Fruit fly (Drosophila melanogaster) whole organism, embryonic: ENCODE results near the gene CG5139.

Experiments used
- Bdp1 ChIP-seq: fragments of 200-800 bp; sonication (Bioruptor generic); optimal IDR thresholded peaks from 3 replicates; lab custom pipeline; 2016; ENCODE audit warnings: missing biosample characterization, missing genetic modification characterization
- Bgb ChIP-seq: fragments of 200-800 bp; sonication (Bioruptor generic); IDR thresholded peaks from 2 replicates; pipeline ENCODE4 v1.3.6; 2022; ENCODE audit warnings: missing biosample characterization, missing genetic modification characterization; ENCODE audit not compliant: partially characterized antibody
- CG10147 ChIP-seq: fragments of 200-800 bp; sonication (Bioruptor generic); optimal IDR thresholded peaks from 2 replicates; lab custom pipeline; 2019; ENCODE audit warnings: missing biosample characterization, mild to moderate bottlenecking, missing genetic modification characterization, moderate library complexity
- CG10366 ChIP-seq: fragments of 200-800 bp; sonication (Bioruptor generic); IDR thresholded peaks from 2 replicates; pipeline ENCODE4 v1.3.6; 2022; ENCODE audit warnings: missing biosample characterization, missing genetic modification characterization
- CG11085 ChIP-seq: fragments of 200-800 bp; sonication (Bioruptor generic); IDR thresholded peaks from 2 replicates; pipeline ENCODE4 v1.3.6; 2022; ENCODE audit warnings: missing biosample characterization, missing genetic modification characterization
- CG11456 ChIP-seq: fragments of 200-800 bp; sonication (Bioruptor generic); IDR thresholded peaks from 3 replicates; pipeline ENCODE4 v1.3.6; 2022; ENCODE audit warnings: missing biosample characterization, missing genetic modification characterization
- CG12299 ChIP-seq: fragments of 200-800 bp; sonication (Bioruptor generic); optimal IDR thresholded peaks from 2 replicates; lab custom pipeline; 2018; ENCODE audit warnings: missing biosample characterization, mild to moderate bottlenecking, missing genetic modification characterization
- CG12942 ChIP-seq: fragments of 200-800 bp; sonication (Bioruptor generic); optimal IDR thresholded peaks from 3 replicates; lab custom pipeline; 2016; ENCODE audit warnings: missing biosample characterization, missing genetic modification characterization
- CG14860 ChIP-seq: fragments of 200-800 bp; sonication (Bioruptor generic); IDR thresholded peaks from 3 replicates; pipeline ENCODE4 v1.3.6; 2022; ENCODE audit warnings: missing biosample characterization, missing genetic modification characterization; ENCODE audit not compliant: partially characterized antibody
- CG17361 ChIP-seq: fragments of 200-800 bp; sonication (Bioruptor generic); IDR thresholded peaks from 3 replicates; pipeline ENCODE4 v1.3.6; 2022; ENCODE audit warnings: missing biosample characterization, missing genetic modification characterization
- CG17385 ChIP-seq: fragments of 200-800 bp; sonication (Bioruptor generic); optimal IDR thresholded peaks from 3 replicates; lab custom pipeline; 2018; ENCODE audit warnings: missing biosample characterization, mild to moderate bottlenecking, missing genetic modification characterization
- CG17568 ChIP-seq: fragments of 200-800 bp; sonication (Bioruptor generic); optimal IDR thresholded peaks from 2 replicates; lab custom pipeline; 2018; ENCODE audit warnings: missing biosample characterization, mild to moderate bottlenecking, missing genetic modification characterization, moderate library complexity
- CG17612 ChIP-seq: fragments of 200-800 bp; sonication (Bioruptor generic); IDR thresholded peaks from 2 replicates; pipeline ENCODE4 v1.3.6; 2022; ENCODE audit warnings: missing biosample characterization, missing genetic modification characterization
- CG17802 ChIP-seq: fragments of 200-800 bp; sonication (Bioruptor generic); optimal IDR thresholded peaks from 2 replicates; lab custom pipeline; 2018; ENCODE audit warnings: missing biosample characterization, mild to moderate bottlenecking, missing genetic modification characterization, moderate library complexity
- CG2712 ChIP-seq: fragments of 200-800 bp; optimal IDR thresholded peaks from 3 replicates; lab custom pipeline; 2019; ENCODE audit warnings: missing biosample characterization, mild to moderate bottlenecking, missing genetic modification characterization, moderate library complexity
- CG33213 ChIP-seq: fragments of 200-800 bp; sonication (Bioruptor generic); optimal IDR thresholded peaks from 3 replicates; lab custom pipeline; 2016; ENCODE audit warnings: missing biosample characterization, missing genetic modification characterization
- CG34224 ChIP-seq: fragments of 200-800 bp; sonication (Bioruptor generic); IDR thresholded peaks from 3 replicates; pipeline ENCODE4 v1.3.6; 2022; ENCODE audit warnings: missing biosample characterization, missing genetic modification characterization; ENCODE audit not compliant: partially characterized antibody
- CG4854 ChIP-seq: fragments of 200-800 bp; sonication (Bioruptor generic); optimal IDR thresholded peaks from 2 replicates; lab custom pipeline; 2016; ENCODE audit warnings: missing biosample characterization, missing genetic modification characterization, inconsistent platforms
- CG6683 ChIP-seq: fragments of 200-800 bp; sonication (Bioruptor generic); optimal IDR thresholded peaks from 2 replicates; lab custom pipeline; 2017; ENCODE audit warnings: missing biosample characterization, mild to moderate bottlenecking, missing genetic modification characterization, missing genetic modification reagents
- CG6813 ChIP-seq: fragments of 200-800 bp; sonication (Bioruptor generic); optimal IDR thresholded peaks from 2 replicates; lab custom pipeline; 2017; ENCODE audit warnings: missing biosample characterization, missing genetic modification characterization, mild to moderate bottlenecking, moderate library complexity, missing genetic modification reagents
- CG7271 ChIP-seq: fragments of 200-800 bp; sonication (Bioruptor generic); optimal IDR thresholded peaks from 2 replicates; lab custom pipeline; 2018; ENCODE audit warnings: missing biosample characterization, mild to moderate bottlenecking, missing genetic modification characterization, moderate library complexity
- CG9609 ChIP-seq: fragments of 200-800 bp; sonication (Bioruptor generic); optimal IDR thresholded peaks from 3 replicates; lab custom pipeline; 2016; ENCODE audit warnings: missing biosample characterization, missing genetic modification characterization
- D19A ChIP-seq: fragments of 200-800 bp; optimal IDR thresholded peaks from 3 replicates; lab custom pipeline; 2019; ENCODE audit warnings: missing biosample characterization, mild to moderate bottlenecking, missing genetic modification characterization, moderate library complexity
- Hey ChIP-seq: fragments of 200-800 bp; sonication (Bioruptor generic); optimal IDR thresholded peaks from 3 replicates; lab custom pipeline; 2018; ENCODE audit warnings: missing biosample characterization, mild to moderate bottlenecking, missing genetic modification characterization
- HmgD ChIP-seq: fragments of 200-800 bp; sonication (Bioruptor generic); optimal IDR thresholded peaks from 3 replicates; lab custom pipeline; 2016; ENCODE audit warnings: missing biosample characterization, missing genetic modification characterization
- Hmr ChIP-seq: fragments of 200-800 bp; sonication (Bioruptor generic); optimal IDR thresholded peaks from 3 replicates; lab custom pipeline; 2017; ENCODE audit warnings: mild to moderate bottlenecking, missing biosample characterization, missing genetic modification reagents, missing genetic modification characterization
- Med ChIP-seq: fragments of 200-800 bp; sonication (Bioruptor generic); peaks from one replicate; lab custom pipeline; 2016; ENCODE audit warnings: missing biosample characterization, missing genetic modification characterization, mild to moderate bottlenecking, inconsistent platforms, moderate library complexity
- Meics ChIP-seq: fragments of 200-800 bp; sonication (Bioruptor generic); optimal IDR thresholded peaks from 2 replicates; lab custom pipeline; 2017; ENCODE audit warnings: missing biosample characterization, mild to moderate bottlenecking, missing genetic modification characterization
- Mes4 ChIP-seq: fragments of 200-800 bp; sonication (Bioruptor generic); optimal IDR thresholded peaks from 2 replicates; lab custom pipeline; 2016; ENCODE audit warnings: missing biosample characterization, missing genetic modification characterization
- NK7.1 ChIP-seq: fragments of 200-800 bp; sonication (Bioruptor generic); optimal IDR thresholded peaks from 3 replicates; lab custom pipeline; 2016; ENCODE audit warnings: missing biosample characterization, missing genetic modification characterization
- Oli ChIP-seq: fragments of 200-800 bp; sonication (Bioruptor generic); optimal IDR thresholded peaks from 2 replicates; lab custom pipeline; 2018; ENCODE audit warnings: missing biosample characterization, mild to moderate bottlenecking, missing genetic modification characterization, moderate library complexity
- PHDP ChIP-seq: fragments of 200-800 bp; sonication (Bioruptor generic); optimal IDR thresholded peaks from 3 replicates; lab custom pipeline; 2018; ENCODE audit warnings: missing biosample characterization, mild to moderate bottlenecking, missing genetic modification characterization, moderate library complexity
- Sox102F ChIP-seq: fragments of 200-800 bp; sonication (Bioruptor generic); optimal IDR thresholded peaks from 2 replicates; lab custom pipeline; 2018; ENCODE audit warnings: missing biosample characterization, mild to moderate bottlenecking, missing genetic modification characterization, moderate library complexity
- ab ChIP-seq: fragments of 200-800 bp; sonication (Bioruptor generic); optimal IDR thresholded peaks from 2 replicates; lab custom pipeline; 2016; ENCODE audit warnings: missing biosample characterization, missing genetic modification characterization
- ac ChIP-seq: fragments of 200-800 bp; sonication (Bioruptor generic); optimal IDR thresholded peaks from 3 replicates; lab custom pipeline; 2017; ENCODE audit warnings: missing biosample characterization, mild to moderate bottlenecking, missing genetic modification characterization
- al ChIP-seq: fragments of 200-800 bp; sonication (Bioruptor generic); IDR thresholded peaks from 2 replicates; pipeline ENCODE4 v1.3.6; 2022; ENCODE audit warnings: missing biosample characterization, missing genetic modification characterization
- btn ChIP-seq: fragments of 200-800 bp; sonication (Bioruptor generic); optimal IDR thresholded peaks from 2 replicates; lab custom pipeline; 2016; ENCODE audit warnings: missing biosample characterization, missing genetic modification characterization
- cas ChIP-seq: fragments of 200-800 bp; sonication (Bioruptor generic); IDR thresholded peaks from 2 replicates; pipeline ENCODE4 v1.3.6; 2022; ENCODE audit warnings: missing biosample characterization, missing genetic modification characterization
- ems ChIP-seq: fragments of 200-800 bp; sonication (Bioruptor generic); optimal IDR thresholded peaks from 3 replicates; lab custom pipeline; 2016; ENCODE audit warnings: missing biosample characterization, missing genetic modification characterization
- gcm ChIP-seq: fragments of 200-800 bp; sonication (Bioruptor generic); optimal IDR thresholded peaks from 2 replicates; lab custom pipeline; 2019; ENCODE audit warnings: missing biosample characterization, mild to moderate bottlenecking, missing genetic modification characterization, moderate library complexity
- ham ChIP-seq: fragments of 200-800 bp; sonication (Bioruptor generic); IDR thresholded peaks from 2 replicates; pipeline ENCODE4 v1.3.6; 2022; ENCODE audit warnings: missing biosample characterization, missing genetic modification characterization
- insv ChIP-seq, 2 experiments: fragments of 200-800 bp; sonication (Bioruptor generic); optimal IDR thresholded peaks; 3 replicates each; lab custom pipeline; 2016 to 2018; ENCODE audit warnings: missing biosample characterization in 2 of 2, missing genetic modification characterization in 2 of 2
- inv ChIP-seq: fragments of 200-800 bp; sonication (Bioruptor generic); IDR thresholded peaks from 2 replicates; pipeline ENCODE4 v1.3.6; 2022; ENCODE audit warnings: missing biosample characterization, missing genetic modification characterization; ENCODE audit not compliant: partially characterized antibody
- nmo ChIP-seq: fragments of 200-800 bp; sonication (Bioruptor generic); optimal IDR thresholded peaks from 2 replicates; lab custom pipeline; 2018; ENCODE audit warnings: missing biosample characterization, mild to moderate bottlenecking, missing genetic modification characterization, moderate library complexity
- pros ChIP-seq: fragments of 200-800 bp; sonication (Bioruptor generic); optimal IDR thresholded peaks from 3 replicates; lab custom pipeline; 2019; ENCODE audit warnings: missing biosample characterization, mild to moderate bottlenecking, missing genetic modification characterization, moderate library complexity
- salm ChIP-seq: fragments of 200-800 bp; sonication (Bioruptor generic); optimal IDR thresholded peaks from 2 replicates; lab custom pipeline; 2018; ENCODE audit warnings: missing biosample characterization, mild to moderate bottlenecking, missing genetic modification characterization
- slbo ChIP-seq: fragments of 200-800 bp; sonication (Bioruptor generic); IDR thresholded peaks from 2 replicates; pipeline ENCODE4 v1.3.6; 2022; ENCODE audit warnings: missing biosample characterization, missing genetic modification characterization
- slp2 ChIP-seq: fragments of 200-800 bp; sonication (Bioruptor generic); optimal IDR thresholded peaks from 2 replicates; lab custom pipeline; 2016; ENCODE audit warnings: missing biosample characterization, missing genetic modification characterization
- stwl ChIP-seq: fragments of 200-800 bp; sonication (Bioruptor generic); optimal IDR thresholded peaks from 3 replicates; lab custom pipeline; 2018; ENCODE audit warnings: missing biosample characterization, mild to moderate bottlenecking, missing genetic modification characterization, moderate library complexity
- zen2 ChIP-seq: fragments of 200-800 bp; sonication (Bioruptor generic); IDR thresholded peaks from 3 replicates; pipeline ENCODE4 v1.3.6; 2022; ENCODE audit warnings: missing biosample characterization, missing genetic modification characterization; ENCODE audit not compliant: partially characterized antibody
- zfh1 ChIP-seq: fragments of 200-800 bp; sonication (Bioruptor generic); IDR thresholded peaks from 3 replicates; pipeline ENCODE4 v1.3.6; 2022; ENCODE audit warnings: missing biosample characterization, missing genetic modification characterization

The CG5139 gene

DNA sequence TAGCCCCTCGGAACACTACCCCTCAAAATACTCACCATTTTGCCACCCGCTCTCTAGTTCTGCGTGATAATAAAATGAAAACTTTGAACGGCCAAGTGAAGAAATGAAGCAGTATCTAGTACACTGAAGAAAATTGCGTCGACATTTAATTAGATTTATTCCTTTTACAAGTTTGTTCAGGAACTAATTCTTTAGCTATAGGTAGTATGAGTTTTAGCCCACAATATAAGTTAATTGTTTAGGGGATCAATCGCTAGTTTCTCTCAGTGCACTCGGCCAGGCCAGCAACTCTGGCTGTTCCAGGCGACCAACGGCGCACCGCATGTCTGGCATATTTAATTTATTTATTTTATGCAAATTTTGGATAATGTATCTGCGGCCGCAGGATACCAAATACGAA, 31.6 kb upstream of the CG5139 start (continued):
- TF ChIP-seq CG12942 (GFP tag; lab: Kevin White, UChicago) (no peak), stwl (no peak), CG10366 (peak; percentile 18; the same call in 1 of the 2 replicates), CG4854 (no peak), cas (no peak), Mes4 (GFP tag; lab: Kevin White, UChicago) (no peak), D19A (no peak), PHDP (tag; lab: Kevin White, UChicago) (peak; percentile 44), ems (GFP tag; lab: Kevin White, UChicago) (no peak), nmo (GFP tag; lab: Kevin White, UChicago) (peak; percentile 18), CG6683 (GFP tag; lab: Kevin White, UChicago) (no peak), al (GFP tag; lab: Robert Waterston, UW) (no peak), slbo (GFP tag; lab: Robert Waterston, UW) (no peak; the same call in 1 of the 2 replicates), CG12299 (tag; lab: Kevin White, UChicago) (no peak), HmgD (GFP tag; lab: Kevin White, UChicago) (no peak), CG7271 (tag; lab: Kevin White, UChicago) (no peak), btn (no peak), ac (no peak), CG9609 (GFP tag; lab: Kevin White, UChicago) (no peak), zen2 (GFP tag; lab: Robert Waterston, UW) (no peak), CG2712 (tag; lab: Kevin White, UChicago) (peak; percentile 18), pros (GFP tag; lab: Kevin White, UChicago) (no peak), insv (GFP tag; optimal IDR thresholded peaks at IDR 0.05; lab: Kevin White, UChicago) (no peak), CG14860 (GFP tag; lab: Robert Waterston, UW) (no peak), zfh1 (GFP tag; lab: Robert Waterston, UW) (peak; percentile 61; the same call in 1 of the 3 replicates), CG11085 (GFP tag; lab: Robert Waterston, UW) (no peak), CG34224 (GFP tag; lab: Robert Waterston, UW) (no peak), Oli (tag; lab: Kevin White, UChicago) (peak; percentile 24), Hey (no peak), CG17568 (GFP tag; lab: Kevin White, UChicago) (no peak), CG17361 (GFP tag; lab: Robert Waterston, UW) (no peak), CG17802 (tag; lab: Kevin White, UChicago) (no peak), Meics (GFP tag; lab: Kevin White, UChicago) (peak; percentile 53), CG11456 (no peak), CG6813 (GFP tag; lab: Kevin White, UChicago) (peak; percentile 13), CG10147 (GFP tag; lab: Kevin White, UChicago) (peak; percentile 28), Hmr (GFP tag; lab: Kevin White, UChicago) (peak; percentile 57), ham (GFP tag; lab: Robert Waterston, UW) (no peak), CG33213 (GFP tag; lab: Kevin White, UChicago) (no peak), ab (no peak), inv (no peak), CG17612 (no peak), gcm (GFP tag; lab: Kevin White, UChicago) (no peak), Bgb (no peak), salm (no peak), Bdp1 (GFP tag; lab: Kevin White, UChicago) (no peak), Sox102F (GFP tag; lab: Kevin White, UChicago) (peak; percentile 46), NK7.1 (GFP tag; lab: Kevin White, UChicago) (no peak), Med (GFP tag; lab: Kevin White, UChicago) (peak; percentile 90), slp2 (GFP tag; lab: Kevin White, UChicago) (no peak), CG17385 (GFP tag; lab: Kevin White, UChicago) (peak; percentile 15)
